Worm (Caenorhabditis elegans): Measurements from ENCODE around the gene C29F7.2.

Gene C29F7.2

ce11 chrX:13401311-13401710 lies 14.6 kb upstream of the C29F7.2 start:
- TF ChIP-seq ceh-28 (tag; optimal IDR thresholded peaks at IDR 0.05): no peak
- no peak for TF ChIP-seq aha-1 (tag)
- no peak for TF ChIP-seq Y5F2A.4 (GFP tag; optimal IDR thresholded peaks at IDR 0.05)
- peak; percentile 41 for TF ChIP-seq nhr-28 (tag; optimal IDR thresholded peaks at IDR 0.05)
- no peak for TF ChIP-seq zfp-2 (tag; optimal IDR thresholded peaks at IDR 0.05)
- no peak for TF ChIP-seq madf-5 (GFP tag; IDR thresholded peaks at IDR 0.05)
- TF ChIP-seq mxl-3 (GFP tag; optimal IDR thresholded peaks at IDR 0.05): peak; percentile 21
- peak; percentile 44 for TF ChIP-seq nhr-77 (tag; optimal IDR thresholded peaks at IDR 0.05)
- no peak for TF ChIP-seq skn-1 (tag; optimal IDR thresholded peaks at IDR 0.05)
- TF ChIP-seq nhr-111 (GFP tag; optimal IDR thresholded peaks at IDR 0.05): no peak
- no peak for TF ChIP-seq mdt-29 (GFP tag; IDR thresholded peaks at IDR 0.05)
- no peak for TF ChIP-seq snpc-1.2 (GFP tag; IDR thresholded peaks at IDR 0.05)
- TF ChIP-seq nhr-6 (tag; optimal IDR thresholded peaks at IDR 0.05): no peak
- peak; percentile 52 for TF ChIP-seq hlh-11 (tag; optimal IDR thresholded peaks at IDR 0.05)
- peak in 1 of 2 experiments; percentile 26 for TF ChIP-seq daf-16 (GFP tag; optimal IDR thresholded peaks at IDR 0.05)
- peak; percentile 89 for TF ChIP-seq daf-16 (tag; optimal IDR thresholded peaks at IDR 0.05)
- TF ChIP-seq daf-19 (GFP tag; conservative IDR thresholded peaks at IDR 0.05): no peak
- peak; percentile 55; the same call in 1 of the 2 replicates for TF ChIP-seq dmd-6 (GFP tag; IDR thresholded peaks at IDR 0.05)
- no peak for TF ChIP-seq dpl-1 (GFP tag; optimal IDR thresholded peaks at IDR 0.05)
- no peak for TF ChIP-seq ceh-20 (GFP tag; IDR thresholded peaks at IDR 0.05)
- TF ChIP-seq pha-4 (GFP tag; IDR thresholded peaks at IDR 0.05): no peak
- TF ChIP-seq pha-4 (tag; optimal IDR thresholded peaks at IDR 0.05): peak; percentile 64
- TF ChIP-seq dve-1 (tag; optimal IDR thresholded peaks at IDR 0.05; ENCODE audit: insufficient read depth): peak; percentile 69
- peak in 1 of 2 experiments; percentile 0 for TF ChIP-seq mdl-1 (tag; optimal IDR thresholded peaks at IDR 0.05)
- no peak for TF ChIP-seq lir-3 (tag; optimal IDR thresholded peaks at IDR 0.05)
- peak; percentile 36 for TF ChIP-seq mes-2 (tag; optimal IDR thresholded peaks at IDR 0.05; ENCODE audit: poor library complexity, severe bottlenecking)
- TF ChIP-seq unc-62 (GFP tag; optimal IDR thresholded peaks at IDR 0.05 in 1 of 2): no peak
- TF ChIP-seq unc-62 (tag; optimal IDR thresholded peaks at IDR 0.05): no peak
- TF ChIP-seq ztf-7 (tag; optimal IDR thresholded peaks at IDR 0.05): peak; percentile 24
- no peak for TF ChIP-seq nhr-11 (tag; optimal IDR thresholded peaks at IDR 0.05)
- TF ChIP-seq duxl-1 (tag; optimal IDR thresholded peaks at IDR 0.05; ENCODE audit: poor library complexity): no peak
- TF ChIP-seq T26A8.4 (GFP tag; IDR thresholded peaks at IDR 0.05): no peak
- TF ChIP-seq jun-1 (tag; optimal IDR thresholded peaks at IDR 0.05): peak; percentile 8
- peak; percentile 37 for TF ChIP-seq mep-1 (tag; optimal IDR thresholded peaks at IDR 0.05)
- TF ChIP-seq ceh-44 (GFP tag; IDR thresholded peaks at IDR 0.05): no peak
- TF ChIP-seq ceh-82 (tag; optimal IDR thresholded peaks at IDR 0.05): no peak
- TF ChIP-seq hmg-1.1 (GFP tag; IDR thresholded peaks at IDR 0.05): 0 out of 2 replicates have a peak, but pooled peaks have one; percentile 25
- no peak for TF ChIP-seq lin-1 (GFP tag; IDR thresholded peaks at IDR 0.05)
- no peak for TF ChIP-seq hif-1 (tag; optimal IDR thresholded peaks at IDR 0.05)

ce11 chrX:13401783-13402182 lies 14.1 kb upstream of the C29F7.2 start, which contains the start of gene F02C12.1:
TSS of gene F02C12.1 (plus strand) at chrX:13402083.
- no peak for TF ChIP-seq ceh-28 (tag; optimal IDR thresholded peaks at IDR 0.05)

DNA sequence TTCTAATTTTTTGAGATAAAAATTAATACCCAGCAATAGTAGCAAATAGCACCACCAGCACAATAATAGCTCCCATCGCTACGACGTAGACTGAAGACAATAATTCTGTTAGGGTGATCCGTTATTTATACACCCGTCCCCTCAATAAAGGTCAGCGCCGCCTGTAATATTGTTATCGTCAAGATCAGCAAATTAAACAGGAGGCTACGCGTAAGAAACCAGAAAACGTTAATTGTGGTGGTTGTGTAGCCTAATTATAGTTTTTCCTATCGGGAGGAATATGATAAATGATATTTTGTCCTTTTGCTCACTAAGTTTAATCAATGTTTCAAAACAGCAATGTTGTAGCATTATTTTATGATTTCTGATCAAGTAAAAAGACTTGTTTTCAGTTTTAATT lies 6.3 kb upstream of the C29F7.2 start, which contains the start of the genes cyp-13B1 and C29F7.1:
TSS of gene cyp-13B1 (minus strand) at position 101 of the 400 bp plus-strand sequence.
TSS of gene C29F7.1 (plus strand) at position 394 of the 400 bp plus-strand sequence.
- TF ChIP-seq hlh-11 (tag; optimal IDR thresholded peaks at IDR 0.05) (peak; percentile 18), F49E8.2 (tag; optimal IDR thresholded peaks at IDR 0.05; ENCODE audit: borderline replicate concordance) (no peak), mdt-29 (GFP tag; IDR thresholded peaks at IDR 0.05) (no peak), sdz-12 (GFP tag; optimal IDR thresholded peaks at IDR 0.05) (no peak), nhr-102 (tag; optimal IDR thresholded peaks at IDR 0.05) (no peak), lin-1 (GFP tag; IDR thresholded peaks at IDR 0.05) (no peak), mxl-2 (GFP tag; conservative IDR thresholded peaks at IDR 0.05) (no peak), unc-130 (GFP tag; optimal IDR thresholded peaks at IDR 0.05) (no peak), nhr-48 (tag; optimal IDR thresholded peaks at IDR 0.05) (no peak), set-16 (GFP tag; IDR thresholded peaks at IDR 0.05) (no peak), aha-1 (tag) (no peak), cey-2 (tag; optimal IDR thresholded peaks at IDR 0.05; ENCODE audit: borderline replicate concordance, insufficient read depth) (no peak), nhr-237 (tag; optimal IDR thresholded peaks at IDR 0.05) (no peak), nhr-10 (tag; optimal IDR thresholded peaks at IDR 0.05) (no peak), nhr-28 (tag; optimal IDR thresholded peaks at IDR 0.05) (peak; percentile 78), hmg-1.1 (GFP tag; IDR thresholded peaks at IDR 0.05) (no peak), ces-1 (GFP tag; optimal IDR thresholded peaks at IDR 0.05) (no peak), mdl-1 (tag; optimal IDR thresholded peaks at IDR 0.05) (no peak), daf-16 (GFP tag; optimal IDR thresholded peaks at IDR 0.05) (no peak), daf-16 (tag; optimal IDR thresholded peaks at IDR 0.05) (peak; percentile 36)

Data from whole organism, L4 larva.